ENCODE assay signal across 2 fruit fly cellular contexts in genomic region chr3L:5807370-5808100, dm6.
TF ChIP-seq lines count a peak whose summit lies in the region.

No protein-coding gene starts in this region.

TF ChIP-seq in whole organism, embryonic, 481 proteins besides CTCF, POLR2A, EP300 and RAD21 (continued from another document and continues in another):
- TF ChIP-seq sima (GFP tag; optimal IDR thresholded peaks at IDR 0.05; lab: Kevin White, UChicago) = no peak
- TF ChIP-seq Hr51 (GFP tag; optimal IDR thresholded peaks at IDR 0.05; lab: Kevin White, UChicago) = no peak
- TF ChIP-seq Dref (GFP tag; IDR thresholded peaks at IDR 0.05; lab: Robert Waterston, UW) = no peak
- no peak for TF ChIP-seq Opbp (GFP tag; IDR thresholded peaks at IDR 0.05; lab: Robert Waterston, UW; ENCODE audit: partially characterized antibody)
- peak; percentile 46 for TF ChIP-seq HHEX (GFP tag; optimal IDR thresholded peaks at IDR 0.05; lab: Kevin White, UChicago)
- no peak for TF ChIP-seq Pdp1 (GFP tag; optimal IDR thresholded peaks at IDR 0.05; lab: Kevin White, UChicago)
- 0 out of 2 replicates have a peak, but pooled peaks have one; percentile 47 for TF ChIP-seq sob (GFP tag; IDR thresholded peaks at IDR 0.05; lab: Robert Waterston, UW)
- no peak for TF ChIP-seq CG13287 (GFP tag; IDR thresholded peaks at IDR 0.05; lab: Robert Waterston, UW; ENCODE audit: partially characterized antibody)
- TF ChIP-seq CG9817 (tag; optimal IDR thresholded peaks at IDR 0.05; lab: Kevin White, UChicago) = no peak
- no peak for TF ChIP-seq B-H2 (GFP tag; optimal IDR thresholded peaks at IDR 0.05; lab: Kevin White, UChicago)
- no peak for TF ChIP-seq Max (GFP tag; optimal IDR thresholded peaks at IDR 0.05; lab: Kevin White, UChicago)
- TF ChIP-seq tio (GFP tag; optimal IDR thresholded peaks at IDR 0.05; lab: Kevin White, UChicago) = no peak
- TF ChIP-seq CG16779 (GFP tag; IDR thresholded peaks at IDR 0.05; lab: Robert Waterston, UW) = no peak
- TF ChIP-seq Dll (GFP tag; IDR thresholded peaks at IDR 0.05; lab: Robert Waterston, UW; ENCODE audit: partially characterized antibody) = no peak
- no peak for TF ChIP-seq CG5245 (GFP tag; optimal IDR thresholded peaks at IDR 0.05; lab: Kevin White, UChicago)
- peak; percentile 9 for TF ChIP-seq gro (GFP tag; optimal IDR thresholded peaks at IDR 0.05; lab: Kevin White, UChicago)
- TF ChIP-seq inv (GFP tag; IDR thresholded peaks at IDR 0.05; lab: Robert Waterston, UW; ENCODE audit: partially characterized antibody) = no peak
- TF ChIP-seq CG12744 (GFP tag; optimal IDR thresholded peaks at IDR 0.05; lab: Kevin White, UChicago) = no peak
- no peak for TF ChIP-seq her (GFP tag; optimal IDR thresholded peaks at IDR 0.05; lab: Kevin White, UChicago)
- TF ChIP-seq lilli (GFP tag; optimal IDR thresholded peaks at IDR 0.05; lab: Kevin White, UChicago) = peak; percentile 1
- TF ChIP-seq psq (GFP tag; optimal IDR thresholded peaks at IDR 0.05; lab: Kevin White, UChicago) = no peak
- no peak for TF ChIP-seq CG11398 (GFP tag; optimal IDR thresholded peaks at IDR 0.05; lab: Kevin White, UChicago)
- no peak for TF ChIP-seq p53 (GFP tag; optimal IDR thresholded peaks at IDR 0.05; lab: Kevin White, UChicago)
- TF ChIP-seq CG7357 (GFP tag; IDR thresholded peaks at IDR 0.05; lab: Robert Waterston, UW) = no peak
- no peak for TF ChIP-seq sna (GFP tag; IDR thresholded peaks at IDR 0.05; lab: Robert Waterston, UW; ENCODE audit: partially characterized antibody)
- TF ChIP-seq CG12104 (GFP tag; optimal IDR thresholded peaks at IDR 0.05; lab: Kevin White, UChicago) = no peak
- TF ChIP-seq CG18262 (tag; optimal IDR thresholded peaks at IDR 0.05; lab: Kevin White, UChicago) = no peak
- no peak for TF ChIP-seq bbx (GFP tag; IDR thresholded peaks at IDR 0.05; lab: Robert Waterston, UW; ENCODE audit: partially characterized antibody)
- no peak for TF ChIP-seq CG18764 (GFP tag; optimal IDR thresholded peaks at IDR 0.05; lab: Kevin White, UChicago)
- TF ChIP-seq oc (tag; optimal IDR thresholded peaks at IDR 0.05; lab: Kevin White, UChicago) = no peak
- no peak for TF ChIP-seq CG4328 (GFP tag; optimal IDR thresholded peaks at IDR 0.05; lab: Kevin White, UChicago)
- TF ChIP-seq CrebB (tag; optimal IDR thresholded peaks at IDR 0.05; lab: Kevin White, UChicago) = no peak
- no peak for TF ChIP-seq crc (GFP tag; optimal IDR thresholded peaks at IDR 0.05; lab: Kevin White, UChicago)
- TF ChIP-seq z (GFP tag; IDR thresholded peaks at IDR 0.05; lab: Robert Waterston, UW) = no peak
- peak; percentile 3 for TF ChIP-seq CG12236 (GFP tag; optimal IDR thresholded peaks at IDR 0.05; lab: Kevin White, UChicago)
- no peak for TF ChIP-seq Usf (GFP tag; optimal IDR thresholded peaks at IDR 0.05; lab: Kevin White, UChicago)
- TF ChIP-seq CG3281 (GFP tag; optimal IDR thresholded peaks at IDR 0.05; lab: Kevin White, UChicago) = no peak
- TF ChIP-seq CG4424 (GFP tag; optimal IDR thresholded peaks at IDR 0.05; lab: Kevin White, UChicago) = no peak
- TF ChIP-seq CG10543 (GFP tag; optimal IDR thresholded peaks at IDR 0.05; lab: Kevin White, UChicago) = peak; percentile 4
- no peak for TF ChIP-seq Xrp1 (GFP tag; IDR thresholded peaks at IDR 0.05; lab: Robert Waterston, UW)
- TF ChIP-seq chm (GFP tag; IDR thresholded peaks at IDR 0.05; lab: Robert Waterston, UW) = no peak
- no peak for TF ChIP-seq Adf1 (GFP tag; IDR thresholded peaks at IDR 0.05; lab: Robert Waterston, UW)
- no peak for TF ChIP-seq abd-A (tag; optimal IDR thresholded peaks at IDR 0.05; lab: Kevin White, UChicago)
- no peak for TF ChIP-seq CG31224 (GFP tag; IDR thresholded peaks at IDR 0.05; lab: Robert Waterston, UW)
- TF ChIP-seq CG3838 (GFP tag; optimal IDR thresholded peaks at IDR 0.05; lab: Kevin White, UChicago) = no peak
- peak in 1 of 2 experiments; percentile 10 for TF ChIP-seq dpn (GFP tag; optimal IDR thresholded peaks at IDR 0.05; lab: Kevin White, UChicago)
- TF ChIP-seq Camta (GFP tag; optimal IDR thresholded peaks at IDR 0.05; lab: Kevin White, UChicago) = no peak
- TF ChIP-seq onecut (GFP tag; IDR thresholded peaks at IDR 0.05; lab: Robert Waterston, UW) = 0 out of 2 replicates have a peak, but pooled peaks have one; percentile 17
- no peak for TF ChIP-seq CG14710 (tag; optimal IDR thresholded peaks at IDR 0.05; lab: Kevin White, UChicago)
- peak; percentile 6 for TF ChIP-seq NK7.1 (GFP tag; optimal IDR thresholded peaks at IDR 0.05; lab: Kevin White, UChicago)
- TF ChIP-seq CG8281 (tag; optimal IDR thresholded peaks at IDR 0.05; lab: Kevin White, UChicago) = no peak
- TF ChIP-seq scrt (GFP tag; optimal IDR thresholded peaks at IDR 0.05; lab: Kevin White, UChicago) = no peak
- TF ChIP-seq CG6854 (GFP tag; optimal IDR thresholded peaks at IDR 0.05; lab: Kevin White, UChicago) = no peak
- TF ChIP-seq repo (GFP tag; optimal IDR thresholded peaks at IDR 0.05; lab: Kevin White, UChicago) = no peak
- no peak for TF ChIP-seq CG13775 (GFP tag; optimal IDR thresholded peaks at IDR 0.05; lab: Kevin White, UChicago)
- TF ChIP-seq Med (GFP tag; lab: Kevin White, UChicago) = peak; percentile 75
- TF ChIP-seq nerfin-2 (GFP tag; IDR thresholded peaks at IDR 0.05; lab: Robert Waterston, UW; ENCODE audit: partially characterized antibody) = no peak
- no peak for TF ChIP-seq HLH54F (GFP tag; optimal IDR thresholded peaks at IDR 0.05; lab: Kevin White, UChicago)
- no peak for TF ChIP-seq YL-1 (GFP tag; optimal IDR thresholded peaks at IDR 0.05; lab: Kevin White, UChicago)
- TF ChIP-seq Myb (GFP tag; optimal IDR thresholded peaks at IDR 0.05; lab: Kevin White, UChicago) = no peak
- no peak for TF ChIP-seq CG15011 (GFP tag; optimal IDR thresholded peaks at IDR 0.05; lab: Kevin White, UChicago)
- no peak for TF ChIP-seq CG6254 (GFP tag; optimal IDR thresholded peaks at IDR 0.05; lab: Kevin White, UChicago)
- TF ChIP-seq Hr3 (GFP tag; optimal IDR thresholded peaks at IDR 0.05; lab: Kevin White, UChicago) = no peak
- TF ChIP-seq dm (GFP tag; optimal IDR thresholded peaks at IDR 0.05; lab: Kevin White, UChicago) = no peak
- no peak for TF ChIP-seq CG17802 (tag; optimal IDR thresholded peaks at IDR 0.05; lab: Kevin White, UChicago)
- TF ChIP-seq wor (GFP tag; IDR thresholded peaks at IDR 0.05; lab: Robert Waterston, UW) = no peak
- TF ChIP-seq Elba2 (GFP tag; optimal IDR thresholded peaks at IDR 0.05; lab: Kevin White, UChicago) = no peak
- TF ChIP-seq ro (GFP tag; IDR thresholded peaks at IDR 0.05; lab: Robert Waterston, UW) = no peak
- TF ChIP-seq CG33557 (GFP tag; optimal IDR thresholded peaks at IDR 0.05; lab: Kevin White, UChicago) = no peak

TF ChIP-seq in whole organism, prepupa, 60 proteins besides CTCF, POLR2A, EP300 and RAD21 (continued from another document):
- TF ChIP-seq dac (GFP tag; optimal IDR thresholded peaks at IDR 0.05; lab: Kevin White, UChicago) (no peak), CG6854 (GFP tag; optimal IDR thresholded peaks at IDR 0.05; lab: Kevin White, UChicago) (no peak), CG6163 (GFP tag; IDR thresholded peaks at IDR 0.05; lab: Robert Waterston, UW) (0 out of 3 replicates have a peak, but pooled peaks have one; percentile 46), CG6792 (GFP tag; optimal IDR thresholded peaks at IDR 0.05; lab: Kevin White, UChicago) (no peak), CG8632 (GFP tag; optimal IDR thresholded peaks at IDR 0.05; lab: Kevin White, UChicago) (no peak), svp (GFP tag; lab: Kevin White, UChicago) (no peak), Met (GFP tag; optimal IDR thresholded peaks at IDR 0.05; lab: Kevin White, UChicago) (no peak), Hr38 (GFP tag; optimal IDR thresholded peaks at IDR 0.05; lab: Kevin White, UChicago) (peak; percentile 54), Sox15 (GFP tag; optimal IDR thresholded peaks at IDR 0.05; lab: Kevin White, UChicago) (no peak), CG9139 (GFP tag; optimal IDR thresholded peaks at IDR 0.05; lab: Kevin White, UChicago) (peak; percentile 9), CG11762 (GFP tag; optimal IDR thresholded peaks at IDR 0.05; lab: Kevin White, UChicago; ENCODE audit: insufficient read depth) (no peak), CG15336 (GFP tag; IDR thresholded peaks at IDR 0.05; lab: Robert Waterston, UW) (peak; percentile 42; the same call in 1 of the 2 replicates), ss (GFP tag; optimal IDR thresholded peaks at IDR 0.05; lab: Kevin White, UChicago) (peak in 1 of 2 experiments; percentile 45), Sox102F (GFP tag; optimal IDR thresholded peaks at IDR 0.05; lab: Kevin White, UChicago) (no peak), vri (GFP tag; optimal IDR thresholded peaks at IDR 0.05; lab: Kevin White, UChicago) (no peak), salr (GFP tag; optimal IDR thresholded peaks at IDR 0.05; lab: Kevin White, UChicago) (no peak), CG6808 (GFP tag; optimal IDR thresholded peaks at IDR 0.05; lab: Kevin White, UChicago) (peak; percentile 44), CG32006 (GFP tag; optimal IDR thresholded peaks at IDR 0.05; lab: Kevin White, UChicago) (peak; percentile 2), Hr39 (GFP tag; optimal IDR thresholded peaks at IDR 0.05; lab: Kevin White, UChicago) (no peak), lz (GFP tag; optimal IDR thresholded peaks at IDR 0.05; lab: Kevin White, UChicago) (no peak), pdm3 (GFP tag; optimal IDR thresholded peaks at IDR 0.05; lab: Kevin White, UChicago) (no peak), fkh (GFP tag; optimal IDR thresholded peaks at IDR 0.05; lab: Kevin White, UChicago) (peak; percentile 90), Eip78C (GFP tag; lab: Kevin White, UChicago) (peak; percentile 2), net (GFP tag; optimal IDR thresholded peaks at IDR 0.05; lab: Kevin White, UChicago) (peak; percentile 34), fd59A (GFP tag; optimal IDR thresholded peaks at IDR 0.05; lab: Kevin White, UChicago) (peak; percentile 27), CG11902 (GFP tag; optimal IDR thresholded peaks at IDR 0.05; lab: Kevin White, UChicago) (no peak), CG6276 (GFP tag; optimal IDR thresholded peaks at IDR 0.05; lab: Kevin White, UChicago) (no peak), Eip93F (GFP tag; optimal IDR thresholded peaks at IDR 0.05; lab: Kevin White, UChicago) (no peak), CG7368 (GFP tag; optimal IDR thresholded peaks at IDR 0.05; lab: Kevin White, UChicago) (peak; percentile 50), Ets21C (GFP tag; optimal IDR thresholded peaks at IDR 0.05; lab: Kevin White, UChicago) (no peak)
